Worm (Caenorhabditis elegans) whole organism, L3 larva: Measurements from ENCODE around the gene srv-5.

Experiments used
- R02D3.7 ChIP-seq: fragments of 150-350 bp; optimal IDR thresholded peaks from 2 replicates; lab custom pipeline; 2014; ENCODE audit warnings: missing biosample characterization, missing genetic modification characterization
- ZK546.5 ChIP-seq: sonication (generic microtip); optimal IDR thresholded peaks from 2 replicates; lab custom pipeline; 2017; ENCODE audit warnings: missing biosample characterization, missing genetic modification characterization
- aly-2 ChIP-seq: fragments of 150-350 bp; optimal IDR thresholded peaks from 2 replicates; lab custom pipeline; 2014; ENCODE audit warnings: missing biosample characterization, missing genetic modification characterization
- ama-1 ChIP-seq: fragments of 150-350 bp; optimal IDR thresholded peaks from 2 replicates; lab custom pipeline; 2018
- ceh-16 ChIP-seq: sonication (generic microtip); optimal IDR thresholded peaks from 2 replicates; lab custom pipeline; 2017; ENCODE audit warnings: missing biosample characterization, missing genetic modification characterization
- ceh-9 ChIP-seq: sonication (generic microtip); optimal IDR thresholded peaks from 2 replicates; lab custom pipeline; 2018; ENCODE audit warnings: missing biosample characterization, missing genetic modification characterization
- daf-12 ChIP-seq: fragments of 150-350 bp; optimal IDR thresholded peaks from 2 replicates; lab custom pipeline; 2014; ENCODE audit warnings: missing biosample characterization, missing genetic modification reagents, missing genetic modification characterization
- egl-27 ChIP-seq: sonication (generic microtip); optimal IDR thresholded peaks from 4 replicates; lab custom pipeline; 2017; ENCODE audit warnings: missing biosample characterization, missing genetic modification reagents, missing genetic modification characterization
- egl-5 ChIP-seq: fragments of 150-350 bp; optimal IDR thresholded peaks from 2 replicates; lab custom pipeline; 2017; ENCODE audit warnings: missing biosample characterization, missing genetic modification reagents, missing genetic modification characterization, inconsistent platforms
- elt-2 ChIP-seq: sonication (generic microtip); optimal IDR thresholded peaks from 2 replicates; lab custom pipeline; 2016; ENCODE audit warnings: missing genetic modification reagents, mild to moderate bottlenecking, missing genetic modification characterization, missing compliant biosample characterization
- fkh-10 ChIP-seq: sonication (generic microtip); optimal IDR thresholded peaks from 2 replicates; lab custom pipeline; 2017; ENCODE audit warnings: missing biosample characterization, missing genetic modification reagents, missing genetic modification characterization
- fkh-2 ChIP-seq: fragments of 150-350 bp; optimal IDR thresholded peaks from 2 replicates; lab custom pipeline; 2014; ENCODE audit warnings: missing biosample characterization, missing genetic modification reagents, missing genetic modification characterization
- hmg-11 ChIP-seq: sonication (generic microtip); optimal IDR thresholded peaks from 2 replicates; lab custom pipeline; 2016; ENCODE audit warnings: missing genetic modification characterization, missing compliant biosample characterization
- jun-1 ChIP-seq: fragments of 150-350 bp; optimal IDR thresholded peaks from 2 replicates; lab custom pipeline; 2014; ENCODE audit warnings: missing biosample characterization, missing genetic modification reagents, missing genetic modification characterization
- lin-15B ChIP-seq: fragments of 150-350 bp; optimal IDR thresholded peaks from 2 replicates; lab custom pipeline; 2014; ENCODE audit warnings: missing biosample characterization, missing genetic modification characterization
- lin-39 ChIP-seq: fragments of 150-350 bp; optimal IDR thresholded peaks from 2 replicates; lab custom pipeline; 2018; ENCODE audit warnings: missing biosample characterization, missing genetic modification reagents, missing genetic modification characterization
- lsy-12 ChIP-seq: sonication (generic microtip); optimal IDR thresholded peaks from 2 replicates; lab custom pipeline; 2016; ENCODE audit warnings: mild to moderate bottlenecking, missing genetic modification characterization, missing compliant biosample characterization
- nfya-1 ChIP-seq: sonication (generic microtip); optimal IDR thresholded peaks from 2 replicates; lab custom pipeline; 2017; ENCODE audit warnings: missing genetic modification characterization, mild to moderate bottlenecking, missing compliant biosample characterization, antibody characterized with exemption, moderate library complexity; ENCODE audit not compliant: insufficient read depth
- nhr-12 ChIP-seq: fragments of 150-350 bp; optimal IDR thresholded peaks from 2 replicates; lab custom pipeline; 2014; ENCODE audit warnings: missing biosample characterization, missing genetic modification characterization
- nhr-25 ChIP-seq: sonication (generic microtip); optimal IDR thresholded peaks from 2 replicates; lab custom pipeline; 2017; ENCODE audit warnings: missing biosample characterization, missing genetic modification characterization
- nhr-43 ChIP-seq: sonication (generic microtip); optimal IDR thresholded peaks from 2 replicates; lab custom pipeline; 2016; ENCODE audit warnings: mild to moderate bottlenecking, missing genetic modification characterization, missing compliant biosample characterization; ENCODE audit not compliant: poor library complexity, severe bottlenecking
- nhr-67 ChIP-seq: fragments of 150-350 bp; optimal IDR thresholded peaks from 2 replicates; lab custom pipeline; 2014; ENCODE audit warnings: missing biosample characterization, missing genetic modification characterization
- nhr-76 ChIP-seq: fragments of 150-350 bp; sonication (generic microtip); optimal IDR thresholded peaks from 5 replicates; lab custom pipeline; 2014; ENCODE audit warnings: missing biosample characterization, missing genetic modification characterization
- pha-4 ChIP-seq: fragments of 150-350 bp; optimal IDR thresholded peaks from 2 replicates; lab custom pipeline; 2014; ENCODE audit warnings: missing biosample characterization, missing genetic modification reagents, missing genetic modification characterization
- pqm-1 ChIP-seq: fragments of 150-350 bp; optimal IDR thresholded peaks from 2 replicates; lab custom pipeline; 2017; ENCODE audit warnings: missing biosample characterization, missing genetic modification characterization, inconsistent platforms
- skn-1 ChIP-seq: fragments of 150-350 bp; optimal IDR thresholded peaks from 2 replicates; lab custom pipeline; 2014; ENCODE audit warnings: missing biosample characterization, missing genetic modification characterization
- snpc-4 ChIP-seq: fragments of 150-350 bp; optimal IDR thresholded peaks from 2 replicates; lab custom pipeline; 2014; ENCODE audit warnings: missing biosample characterization, missing genetic modification characterization
- unc-39 ChIP-seq: sonication (generic microtip); optimal IDR thresholded peaks from 4 replicates; lab custom pipeline; 2017; ENCODE audit warnings: missing biosample characterization, missing genetic modification characterization
- unc-62 ChIP-seq: fragments of 150-350 bp; sonication (generic microtip); optimal IDR thresholded peaks from 4 replicates; lab custom pipeline; 2014; ENCODE audit warnings: missing biosample characterization, missing genetic modification reagents, missing genetic modification characterization
- zag-1 ChIP-seq: fragments of 150-350 bp; optimal IDR thresholded peaks from 2 replicates; lab custom pipeline; 2014; ENCODE audit warnings: missing biosample characterization, missing genetic modification characterization
- ztf-11 ChIP-seq: fragments of 150-350 bp; optimal IDR thresholded peaks from 2 replicates; lab custom pipeline; 2014; ENCODE audit warnings: missing biosample characterization, missing genetic modification characterization

The srv-5 gene

ce11 chrX:4279294-4279782 lies 27.2 kb downstream of the srv-5 start, which contains the start of the genes twk-28 and ets-9:
Gene twk-28, minus strand, starts transcription at chrX:4279344.
Gene ets-9, plus strand, starts transcription at chrX:4279703.
- TF ChIP-seq nhr-43 (tag; lab: Kevin White, UChicago) (no peak), nhr-76 (tag; lab: Kevin White, UChicago) (no peak), snpc-4 (tag; lab: Kevin White, UChicago) (no peak), aly-2 (tag; lab: Kevin White, UChicago) (no peak), ZK546.5 (no peak), ceh-16 (tag; lab: Kevin White, UChicago) (no peak), nhr-12 (tag; lab: Kevin White, UChicago) (no peak), unc-62 (GFP tag; lab: Kevin White, UChicago) (no peak), pqm-1 (tag; lab: Kevin White, UChicago) (no peak), unc-39 (tag; lab: Kevin White, UChicago) (no peak), nhr-67 (tag; lab: Kevin White, UChicago) (no peak), egl-27 (tag; lab: Kevin White, UChicago) (no peak), R02D3.7 (no peak), lin-39 (no peak), nhr-25 (tag; lab: Kevin White, UChicago) (no peak), ama-1 (lab: Kevin White, UChicago) (no peak), egl-5 (tag; lab: Kevin White, UChicago) (no peak)

ce11 chrX:4282380-4282779 lies 30.2 kb downstream of the srv-5 start, which contains the start of gene C52B9.19:
Gene C52B9.19, plus strand, starts transcription at chrX:4282555.
- peak; percentile 57 for TF ChIP-seq pha-4 (tag; lab: Kevin White, UChicago)
- TF ChIP-seq nhr-25 (tag; lab: Kevin White, UChicago): no peak
- TF ChIP-seq ztf-11: no peak
- TF ChIP-seq elt-2 (tag; lab: Kevin White, UChicago): peak; percentile 68
- TF ChIP-seq lsy-12 (tag; lab: Kevin White, UChicago): no peak
- peak; percentile 82 for TF ChIP-seq pqm-1 (tag; lab: Kevin White, UChicago)
- TF ChIP-seq ceh-9 (tag; lab: Kevin White, UChicago): no peak
- TF ChIP-seq, all 47 proteins: peak for 3

- peak; percentile 39 for TF ChIP-seq elt-2 (tag; lab: Kevin White, UChicago)
- no peak for TF ChIP-seq hmg-11 (tag; lab: Kevin White, UChicago)
- TF ChIP-seq pqm-1 (tag; lab: Kevin White, UChicago): peak; percentile 34
- no peak for TF ChIP-seq nfya-1 (tag; lab: Kevin White, UChicago)
- no peak for TF ChIP-seq zag-1 (tag; lab: Kevin White, UChicago)
- TF ChIP-seq ztf-11: no peak
- TF ChIP-seq skn-1 (tag; lab: Kevin White, UChicago): peak; percentile 9
- TF ChIP-seq pha-4 (tag; lab: Kevin White, UChicago): peak; percentile 37
- TF ChIP-seq lin-39: no peak
- no peak for TF ChIP-seq lin-15B (tag; lab: Kevin White, UChicago)
Observed at ce11 chrX:4283989-4284388, 31.8 kb downstream of the srv-5 start, which contains the start of gene ets-10. Gene ets-10, plus strand, starts transcription at chrX:4284189.

ce11 chrX:4284470-4284869 lies 32.3 kb downstream of the srv-5 start:
- TF ChIP-seq pha-4 (tag; lab: Kevin White, UChicago): peak; percentile 7
- TF ChIP-seq pqm-1 (tag; lab: Kevin White, UChicago): peak; percentile 89
- no peak for TF ChIP-seq nfya-1 (tag; lab: Kevin White, UChicago)
- TF ChIP-seq elt-2 (tag; lab: Kevin White, UChicago): peak; percentile 62
- TF ChIP-seq jun-1: no peak
- TF ChIP-seq daf-12 (tag; lab: Kevin White, UChicago): no peak
- TF ChIP-seq nhr-12 (tag; lab: Kevin White, UChicago): no peak
- TF ChIP-seq fkh-2 (tag; lab: Kevin White, UChicago): no peak

ce11 chrX:4285669-4286174 lies 33.6 kb downstream of the srv-5 start, which contains the start of gene cka-2:
Gene cka-2, plus strand, starts transcription at chrX:4286124.
- TF ChIP-seq snpc-4 (tag; lab: Kevin White, UChicago) (no peak), fkh-10 (peak; percentile 93), ceh-16 (tag; lab: Kevin White, UChicago) (no peak), nfya-1 (tag; lab: Kevin White, UChicago) (peak; percentile 39)
